Fruit fly (Drosophila melanogaster) whole organism, embryonic: ENCODE results near the gene CG5447.
A peak's percentile ranks its signal among the peaks of the same experiment; 100 is the strongest.

Experiments used
- Abd-B ChIP-seq: fragments of 200-800 bp; sonication (Bioruptor generic); optimal IDR thresholded peaks from 2 replicates; lab custom pipeline; 2018; ENCODE audit warnings: missing biosample characterization, mild to moderate bottlenecking, missing genetic modification characterization, moderate library complexity
- Aef1 ChIP-seq: fragments of 200-800 bp; sonication (Bioruptor generic); IDR thresholded peaks from 3 replicates; pipeline ENCODE4 v1.3.6; 2022; ENCODE audit warnings: missing biosample characterization, missing genetic modification characterization
- BtbVII ChIP-seq: fragments of 200-800 bp; sonication (Bioruptor generic); optimal IDR thresholded peaks from 3 replicates; lab custom pipeline; 2017; ENCODE audit warnings: missing biosample characterization, mild to moderate bottlenecking, missing genetic modification characterization
- CG10462 ChIP-seq: fragments of 200-800 bp; sonication (Bioruptor generic); optimal IDR thresholded peaks from 2 replicates; lab custom pipeline; 2016; ENCODE audit warnings: missing biosample characterization, missing genetic modification characterization
- CG11504 ChIP-seq: fragments of 200-800 bp; sonication (Bioruptor generic); optimal IDR thresholded peaks from 3 replicates; lab custom pipeline; 2019; ENCODE audit warnings: missing biosample characterization, mild to moderate bottlenecking, missing genetic modification characterization, moderate library complexity
- CG12391 ChIP-seq: fragments of 200-800 bp; sonication (Bioruptor generic); optimal IDR thresholded peaks from 3 replicates; lab custom pipeline; 2018; ENCODE audit warnings: missing biosample characterization, mild to moderate bottlenecking, missing genetic modification characterization, moderate library complexity
- CG13287 ChIP-seq: fragments of 200-800 bp; sonication (Bioruptor generic); IDR thresholded peaks from 2 replicates; pipeline ENCODE4 v1.3.6; 2022; ENCODE audit warnings: missing biosample characterization, missing genetic modification characterization; ENCODE audit not compliant: partially characterized antibody
- CG14441 ChIP-seq: fragments of 200-800 bp; sonication (Bioruptor generic); IDR thresholded peaks from 2 replicates; pipeline ENCODE4 v1.3.6; 2022; ENCODE audit warnings: missing biosample characterization, missing genetic modification characterization
- CG17359 ChIP-seq: fragments of 200-800 bp; sonication (Bioruptor generic); optimal IDR thresholded peaks from 3 replicates; lab custom pipeline; 2018; ENCODE audit warnings: missing biosample characterization, mild to moderate bottlenecking, missing genetic modification characterization, moderate library complexity
- CG17612 ChIP-seq: fragments of 200-800 bp; sonication (Bioruptor generic); IDR thresholded peaks from 2 replicates; pipeline ENCODE4 v1.3.6; 2022; ENCODE audit warnings: missing biosample characterization, missing genetic modification characterization
- CG2116 ChIP-seq: fragments of 200-800 bp; sonication (Bioruptor generic); optimal IDR thresholded peaks from 3 replicates; lab custom pipeline; 2018; ENCODE audit warnings: missing biosample characterization, mild to moderate bottlenecking, missing genetic modification characterization
- CG30020 ChIP-seq: fragments of 200-800 bp; optimal IDR thresholded peaks from 2 replicates; lab custom pipeline; 2019; ENCODE audit warnings: missing biosample characterization, mild to moderate bottlenecking, missing genetic modification characterization, moderate library complexity
- CG31224 ChIP-seq: fragments of 200-800 bp; sonication (Bioruptor generic); IDR thresholded peaks from 2 replicates; pipeline ENCODE4 v1.3.6; 2022; ENCODE audit warnings: missing biosample characterization, missing genetic modification characterization
- CG31441 ChIP-seq: fragments of 200-800 bp; sonication (Bioruptor generic); IDR thresholded peaks from 2 replicates; pipeline ENCODE4 v1.3.6; 2022; ENCODE audit warnings: missing biosample characterization, missing genetic modification characterization
- CG42726 ChIP-seq: fragments of 200-800 bp; sonication (Bioruptor generic); IDR thresholded peaks from 2 replicates; pipeline ENCODE4 v1.3.6; 2022; ENCODE audit warnings: missing biosample characterization, missing genetic modification characterization; ENCODE audit not compliant: partially characterized antibody
- CG4730 ChIP-seq: fragments of 200-800 bp; sonication (Bioruptor generic); IDR thresholded peaks from 2 replicates; pipeline ENCODE4 v1.3.6; 2022; ENCODE audit warnings: missing biosample characterization, missing genetic modification characterization
- CG6654 ChIP-seq: fragments of 200-800 bp; sonication (Bioruptor generic); optimal IDR thresholded peaks from 2 replicates; lab custom pipeline; 2017; ENCODE audit warnings: missing biosample characterization, mild to moderate bottlenecking, missing genetic modification characterization
- CG7271 ChIP-seq: fragments of 200-800 bp; sonication (Bioruptor generic); optimal IDR thresholded peaks from 2 replicates; lab custom pipeline; 2018; ENCODE audit warnings: missing biosample characterization, mild to moderate bottlenecking, missing genetic modification characterization, moderate library complexity
- CTCF ChIP-seq: fragments of 200-800 bp; sonication (Bioruptor generic); optimal IDR thresholded peaks from 2 replicates; lab custom pipeline; 2017; ENCODE audit warnings: missing biosample characterization, mild to moderate bottlenecking, missing genetic modification characterization, moderate library complexity
- Dfd ChIP-seq, 2 experiments: fragments of >200 bp; optimal IDR thresholded peaks; 2 replicates each; lab custom pipeline; 2017; ENCODE audit warnings: missing biosample characterization in 2 of 2, missing genetic modification characterization in 2 of 2
- Doc3 ChIP-seq: fragments of 200-800 bp; sonication (Bioruptor generic); IDR thresholded peaks from 3 replicates; pipeline ENCODE4 v1.3.6; 2022; ENCODE audit warnings: missing biosample characterization, missing genetic modification characterization; ENCODE audit not compliant: partially characterized antibody
- Dref ChIP-seq: fragments of 200-800 bp; sonication (Bioruptor generic); IDR thresholded peaks from 2 replicates; pipeline ENCODE4 v1.3.6; 2022; ENCODE audit warnings: missing biosample characterization, missing genetic modification characterization
- E2f1 ChIP-seq: fragments of 200-800 bp; sonication (Bioruptor generic); IDR thresholded peaks from 2 replicates; pipeline ENCODE4 v1.3.6; 2022; ENCODE audit warnings: missing biosample characterization, missing genetic modification characterization
- ERR ChIP-seq: fragments of 200-800 bp; sonication (Bioruptor generic); optimal IDR thresholded peaks from 2 replicates; lab custom pipeline; 2016; ENCODE audit warnings: missing biosample characterization, missing genetic modification characterization
- Fer2 ChIP-seq: fragments of 200-800 bp; sonication (Bioruptor generic); optimal IDR thresholded peaks from 2 replicates; lab custom pipeline; 2018; ENCODE audit warnings: missing biosample characterization, mild to moderate bottlenecking, missing genetic modification characterization, moderate library complexity
- GATAe ChIP-seq: fragments of 200-800 bp; sonication (Bioruptor generic); conservative IDR thresholded peaks from 2 replicates; pipeline ENCODE4 v1.3.6; 2022; ENCODE audit warnings: missing biosample characterization, missing genetic modification characterization
- HLH4C ChIP-seq: fragments of 200-800 bp; sonication (Bioruptor generic); IDR thresholded peaks from 3 replicates; pipeline ENCODE4 v1.3.6; 2022; ENCODE audit warnings: missing biosample characterization, missing genetic modification characterization; ENCODE audit not compliant: partially characterized antibody
- Kr ChIP-seq: fragments of 200-800 bp; sonication (Bioruptor generic); optimal IDR thresholded peaks from 2 replicates; lab custom pipeline; 2017; ENCODE audit warnings: missing biosample characterization, mild to moderate bottlenecking, missing genetic modification characterization
- MBD-R2 ChIP-seq: fragments of 200-800 bp; sonication (Bioruptor generic); IDR thresholded peaks from 2 replicates; pipeline ENCODE4 v1.3.6; 2022; ENCODE audit warnings: missing biosample characterization, missing genetic modification characterization
- PHDP ChIP-seq: fragments of 200-800 bp; sonication (Bioruptor generic); optimal IDR thresholded peaks from 3 replicates; lab custom pipeline; 2018; ENCODE audit warnings: missing biosample characterization, mild to moderate bottlenecking, missing genetic modification characterization, moderate library complexity
- Rfx ChIP-seq: fragments of 200-800 bp; sonication (Bioruptor generic); IDR thresholded peaks from 2 replicates; pipeline ENCODE4 v1.3.6; 2022; ENCODE audit warnings: missing biosample characterization, missing genetic modification characterization
- Scr ChIP-seq: fragments of 200-800 bp; sonication (Bioruptor generic); IDR thresholded peaks from 2 replicates; pipeline ENCODE4 v1.3.6; 2022; ENCODE audit warnings: missing biosample characterization, missing genetic modification characterization; ENCODE audit not compliant: partially characterized antibody
- Sox100B ChIP-seq: fragments of 200-800 bp; sonication (Bioruptor generic); optimal IDR thresholded peaks from 3 replicates; lab custom pipeline; 2018; ENCODE audit warnings: missing biosample characterization, mild to moderate bottlenecking, missing genetic modification characterization
- Sry-β ChIP-seq: fragments of 200-800 bp; sonication (Bioruptor generic); optimal IDR thresholded peaks from 2 replicates; lab custom pipeline; 2018; ENCODE audit warnings: missing biosample characterization, mild to moderate bottlenecking, missing genetic modification characterization, moderate library complexity
- Ssrp ChIP-seq: fragments of 200-800 bp; sonication (Bioruptor generic); optimal IDR thresholded peaks from 2 replicates; lab custom pipeline; 2018; ENCODE audit warnings: missing biosample characterization, mild to moderate bottlenecking, missing genetic modification characterization, moderate library complexity
- Taf1 ChIP-seq: fragments of 200-800 bp; sonication (Bioruptor generic); IDR thresholded peaks from 2 replicates; pipeline ENCODE4 v1.3.6; 2022; ENCODE audit warnings: missing biosample characterization, missing genetic modification characterization
- Xrp1 ChIP-seq: fragments of 200-800 bp; sonication (Bioruptor generic); IDR thresholded peaks from 2 replicates; pipeline ENCODE4 v1.3.6; 2022; ENCODE audit warnings: missing biosample characterization, missing genetic modification characterization
- ab ChIP-seq: fragments of 200-800 bp; sonication (Bioruptor generic); optimal IDR thresholded peaks from 2 replicates; lab custom pipeline; 2016; ENCODE audit warnings: missing biosample characterization, missing genetic modification characterization
- al ChIP-seq: fragments of 200-800 bp; sonication (Bioruptor generic); IDR thresholded peaks from 2 replicates; pipeline ENCODE4 v1.3.6; 2022; ENCODE audit warnings: missing biosample characterization, missing genetic modification characterization
- bigmax ChIP-seq: fragments of 200-800 bp; sonication (Bioruptor generic); optimal IDR thresholded peaks from 2 replicates; lab custom pipeline; 2018; ENCODE audit warnings: missing biosample characterization, mild to moderate bottlenecking, missing genetic modification characterization
- br ChIP-seq: fragments of >200 bp; optimal IDR thresholded peaks from 2 replicates; lab custom pipeline; 2017
- da ChIP-seq: fragments of 200-800 bp; sonication (Bioruptor generic); optimal IDR thresholded peaks from 2 replicates; lab custom pipeline; 2016; ENCODE audit warnings: missing biosample characterization, missing genetic modification characterization
- esg ChIP-seq: fragments of 200-800 bp; sonication (Bioruptor generic); conservative IDR thresholded peaks from 2 replicates; pipeline ENCODE4 v1.3.6; 2022; ENCODE audit warnings: missing biosample characterization, missing genetic modification characterization
- gcm ChIP-seq: fragments of 200-800 bp; sonication (Bioruptor generic); optimal IDR thresholded peaks from 2 replicates; lab custom pipeline; 2019; ENCODE audit warnings: missing biosample characterization, mild to moderate bottlenecking, missing genetic modification characterization, moderate library complexity
- lola ChIP-seq, 3 experiments: fragments of >200 bp in 2 of 3; fragments of 200-800 bp in 1 of 3; sonication (Bioruptor generic) in 1 of 3; optimal IDR thresholded peaks; 2 replicates each; lab custom pipeline; 2017 to 2019; ENCODE audit warnings: missing biosample characterization in 3 of 3, missing genetic modification characterization in 3 of 3, mild to moderate bottlenecking in 1 of 3, moderate library complexity in 1 of 3
- nau ChIP-seq: fragments of 200-800 bp; sonication (Bioruptor generic); optimal IDR thresholded peaks from 3 replicates; lab custom pipeline; 2017; ENCODE audit warnings: missing biosample characterization, mild to moderate bottlenecking, missing genetic modification characterization, missing genetic modification reagents
- pan ChIP-seq, 4 experiments: fragments of >200 bp in 3 of 4; fragments of 200-800 bp in 1 of 4; sonication (Bioruptor generic) in 1 of 4; optimal IDR thresholded peaks in 3 of 4; IDR thresholded peaks in 1 of 4; 2 replicates each; pipeline versions ENCODE4 v1.3.6 to Lab custom; 2017 to 2022; ENCODE audit warnings: missing biosample characterization in 2 of 4, missing genetic modification characterization in 2 of 4, mixed read lengths in 1 of 4
- stwl ChIP-seq: fragments of 200-800 bp; sonication (Bioruptor generic); optimal IDR thresholded peaks from 3 replicates; lab custom pipeline; 2018; ENCODE audit warnings: missing biosample characterization, mild to moderate bottlenecking, missing genetic modification characterization, moderate library complexity
- sug ChIP-seq: fragments of 200-800 bp; optimal IDR thresholded peaks from 2 replicates; lab custom pipeline; 2019; ENCODE audit warnings: missing biosample characterization, mild to moderate bottlenecking, missing genetic modification characterization, moderate library complexity
- unpg ChIP-seq: fragments of 200-800 bp; sonication (Bioruptor generic); optimal IDR thresholded peaks from 3 replicates; lab custom pipeline; 2018; ENCODE audit warnings: missing biosample characterization, mild to moderate bottlenecking, missing genetic modification characterization, moderate library complexity
- vfl ChIP-seq: fragments of 200-800 bp; sonication (Bioruptor generic); optimal IDR thresholded peaks from 2 replicates; lab custom pipeline; 2016; ENCODE audit warnings: missing biosample characterization, missing genetic modification characterization

CG5447 gene

DNA sequence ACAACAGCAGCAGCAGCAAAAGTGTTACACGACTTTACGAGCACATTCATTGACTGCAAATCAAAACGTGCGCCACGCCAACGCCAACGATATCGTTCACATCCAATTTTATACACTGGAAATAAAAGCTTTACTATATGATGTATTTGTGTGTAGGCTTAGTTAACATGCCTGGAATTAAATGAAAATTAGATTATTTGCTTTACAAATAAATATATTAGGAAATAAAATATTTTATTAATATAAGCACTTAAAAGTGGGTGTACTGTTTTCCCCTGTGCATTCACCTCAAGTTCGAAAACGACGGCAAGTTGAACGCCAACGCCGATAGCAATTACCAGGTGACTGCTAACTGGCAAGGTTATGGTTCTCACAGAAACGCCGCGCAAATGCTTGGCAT is 42.6 kb upstream of the CG5447 start (continued):
- no peak for TF ChIP-seq Aef1 (GFP tag; lab: Robert Waterston, UW)
- no peak for TF ChIP-seq Kr
- TF ChIP-seq Rfx = 0 out of 2 replicates have a peak, but pooled peaks have one; percentile 21
- TF ChIP-seq CG30020 (tag; lab: Kevin White, UChicago) = no peak
- peak; percentile 45; the same call in 1 of the 2 replicates for TF ChIP-seq E2f1
- no peak for TF ChIP-seq Xrp1 (GFP tag; lab: Robert Waterston, UW)
- TF ChIP-seq ab (GFP tag; lab: Kevin White, UChicago) = no peak
- no peak for TF ChIP-seq vfl (GFP tag; lab: Kevin White, UChicago)
- no peak for TF ChIP-seq Dref (GFP tag; lab: Robert Waterston, UW)
- no peak for TF ChIP-seq Doc3 (GFP tag; lab: Robert Waterston, UW)
- no peak for TF ChIP-seq lola (GFP tag; optimal IDR thresholded peaks at IDR 0.05; lab: Kevin White, UChicago)
- 0 out of 2 replicates have a peak, but pooled peaks have one; percentile 9 for TF ChIP-seq al (GFP tag; lab: Robert Waterston, UW)
- no peak for TF ChIP-seq gcm
- TF ChIP-seq Abd-B = peak; percentile 12
- no peak for TF ChIP-seq Taf1 (GFP tag; lab: Robert Waterston, UW)
- no peak for TF ChIP-seq CG6654 (GFP tag; lab: Kevin White, UChicago)
- TF ChIP-seq esg = no peak
- TF ChIP-seq nau (GFP tag; lab: Kevin White, UChicago) = no peak
- no peak for TF ChIP-seq CG7271 (tag; lab: Kevin White, UChicago)
- no peak for TF ChIP-seq BtbVII
- peak; percentile 60 for TF ChIP-seq CG14441 (GFP tag; lab: Robert Waterston, UW)
- TF ChIP-seq HLH4C (GFP tag; lab: Robert Waterston, UW) = no peak
- TF ChIP-seq CG11504 = peak; percentile 62
- no peak for TF ChIP-seq Dfd (GFP tag; optimal IDR thresholded peaks at IDR 0.05; lab: Kevin White, UChicago)
- TF ChIP-seq Scr (GFP tag; lab: Robert Waterston, UW) = no peak
- TF ChIP-seq CG17612 (GFP tag; lab: Robert Waterston, UW) = no peak
- no peak for TF ChIP-seq pan (optimal IDR thresholded peaks at IDR 0.05; lab: Kevin White, UChicago)
- peak in 1 of 2 experiments; percentile 50 for TF ChIP-seq pan (GFP tag; optimal IDR thresholded peaks at IDR 0.05 in 1 of 2, IDR thresholded peaks at IDR 0.05 in 1 of 2)
- no peak for TF ChIP-seq PHDP (tag; lab: Kevin White, UChicago)
- peak; percentile 34; the same call in 1 of the 2 replicates for TF ChIP-seq CG31441 (GFP tag; lab: Robert Waterston, UW)
- TF ChIP-seq da = no peak
- TF ChIP-seq Sry-β (GFP tag; lab: Kevin White, UChicago) = no peak
- TF ChIP-seq ERR = no peak
- TF ChIP-seq MBD-R2 (GFP tag; lab: Robert Waterston, UW) = no peak
- TF ChIP-seq CTCF (GFP tag; lab: Kevin White, UChicago) = no peak
- TF ChIP-seq CG31224 = no peak
- TF ChIP-seq unpg = no peak
- no peak for TF ChIP-seq sug
- TF ChIP-seq Fer2 (tag; lab: Kevin White, UChicago) = no peak
- TF ChIP-seq CG2116 (GFP tag; lab: Kevin White, UChicago) = no peak
- no peak for TF ChIP-seq Ssrp
- TF ChIP-seq br = no peak
- TF ChIP-seq CG12391 = no peak
- no peak for TF ChIP-seq CG10462 (GFP tag; lab: Kevin White, UChicago)
- no peak for TF ChIP-seq CG4730 (GFP tag; lab: Robert Waterston, UW)
- TF ChIP-seq CG13287 (GFP tag; lab: Robert Waterston, UW) = no peak
- TF ChIP-seq Sox100B (GFP tag; lab: Kevin White, UChicago) = peak; percentile 23
- no peak for TF ChIP-seq stwl
- no peak for TF ChIP-seq bigmax (GFP tag; lab: Kevin White, UChicago)
- no peak for TF ChIP-seq GATAe (GFP tag; lab: Robert Waterston, UW)
- no peak for TF ChIP-seq CG17359
- no peak for TF ChIP-seq CG42726 (GFP tag; lab: Robert Waterston, UW)
